Fruit fly (Drosophila melanogaster) whole organism, embryonic: ENCODE results near the gene Nmdar2.

ENCODE experiments used
- Aef1 ChIP-seq: fragments of 200-800 bp; sonication (Bioruptor generic); IDR thresholded peaks from 3 replicates; pipeline ENCODE4 v1.3.6; 2022; ENCODE audit warnings: missing biosample characterization, missing genetic modification characterization
- Bdp1 ChIP-seq: fragments of 200-800 bp; sonication (Bioruptor generic); optimal IDR thresholded peaks from 3 replicates; lab custom pipeline; 2016; ENCODE audit warnings: missing biosample characterization, missing genetic modification characterization
- C15 ChIP-seq: fragments of 200-800 bp; sonication (Bioruptor generic); IDR thresholded peaks from 3 replicates; pipeline ENCODE4 v1.3.6; 2022; ENCODE audit warnings: missing biosample characterization, missing genetic modification characterization
- CG13775 ChIP-seq: fragments of 200-800 bp; sonication (Bioruptor generic); optimal IDR thresholded peaks from 3 replicates; lab custom pipeline; 2017; ENCODE audit warnings: missing biosample characterization, mild to moderate bottlenecking, missing genetic modification characterization
- CG14050 ChIP-seq: fragments of 200-800 bp; sonication (Bioruptor generic); IDR thresholded peaks from 3 replicates; pipeline ENCODE4 v1.3.6; 2022; ENCODE audit warnings: missing biosample characterization, missing genetic modification characterization
- CG14441 ChIP-seq: fragments of 200-800 bp; sonication (Bioruptor generic); IDR thresholded peaks from 2 replicates; pipeline ENCODE4 v1.3.6; 2022; ENCODE audit warnings: missing biosample characterization, missing genetic modification characterization
- CG1602 ChIP-seq: fragments of 200-800 bp; sonication (Bioruptor generic); optimal IDR thresholded peaks from 3 replicates; lab custom pipeline; 2016; ENCODE audit warnings: missing biosample characterization, missing genetic modification characterization
- CG17385 ChIP-seq: fragments of 200-800 bp; sonication (Bioruptor generic); optimal IDR thresholded peaks from 3 replicates; lab custom pipeline; 2018; ENCODE audit warnings: missing biosample characterization, mild to moderate bottlenecking, missing genetic modification characterization
- CG18262 ChIP-seq: fragments of 200-800 bp; optimal IDR thresholded peaks from 3 replicates; lab custom pipeline; 2019; ENCODE audit warnings: missing biosample characterization, mild to moderate bottlenecking, missing genetic modification characterization, moderate library complexity
- CG4328 ChIP-seq: fragments of 200-800 bp; sonication (Bioruptor generic); optimal IDR thresholded peaks from 3 replicates; lab custom pipeline; 2017; ENCODE audit warnings: missing biosample characterization, missing genetic modification reagents, missing genetic modification characterization
- CG4360 ChIP-seq: fragments of 200-800 bp; sonication (Bioruptor generic); IDR thresholded peaks from 2 replicates; pipeline ENCODE4 v1.3.6; 2022; ENCODE audit warnings: missing biosample characterization, missing genetic modification characterization
- CG4707 ChIP-seq: fragments of 200-800 bp; sonication (Bioruptor generic); optimal IDR thresholded peaks from 2 replicates; lab custom pipeline; 2018; ENCODE audit warnings: missing biosample characterization, mild to moderate bottlenecking, missing genetic modification characterization, moderate library complexity
- CG6175 ChIP-seq: fragments of 200-800 bp; sonication (Bioruptor generic); IDR thresholded peaks from 3 replicates; pipeline ENCODE4 v1.3.6; 2022; ENCODE audit warnings: missing biosample characterization, missing genetic modification characterization
- CG6272 ChIP-seq: fragments of 200-800 bp; sonication (Bioruptor generic); IDR thresholded peaks from 2 replicates; pipeline ENCODE4 v1.3.6; 2022; ENCODE audit warnings: missing biosample characterization, missing genetic modification characterization
- CG8924 ChIP-seq: fragments of 200-800 bp; optimal IDR thresholded peaks from 3 replicates; lab custom pipeline; 2019; ENCODE audit warnings: missing biosample characterization, mild to moderate bottlenecking, missing genetic modification characterization, moderate library complexity
- CG8944 ChIP-seq: fragments of 200-800 bp; sonication (Bioruptor generic); optimal IDR thresholded peaks from 3 replicates; lab custom pipeline; 2016; ENCODE audit warnings: missing biosample characterization, missing genetic modification characterization
- CG9876 ChIP-seq: fragments of 200-800 bp; sonication (Bioruptor generic); optimal IDR thresholded peaks from 2 replicates; lab custom pipeline; 2016; ENCODE audit warnings: missing biosample characterization, missing genetic modification characterization
- Doc3 ChIP-seq: fragments of 200-800 bp; sonication (Bioruptor generic); IDR thresholded peaks from 3 replicates; pipeline ENCODE4 v1.3.6; 2022; ENCODE audit warnings: missing biosample characterization, missing genetic modification characterization; ENCODE audit not compliant: partially characterized antibody
- HHEX ChIP-seq: fragments of 200-800 bp; sonication (Bioruptor generic); optimal IDR thresholded peaks from 3 replicates; lab custom pipeline; 2017; ENCODE audit warnings: missing biosample characterization, mild to moderate bottlenecking, missing genetic modification characterization, missing genetic modification reagents
- HLH4C ChIP-seq: fragments of 200-800 bp; sonication (Bioruptor generic); IDR thresholded peaks from 3 replicates; pipeline ENCODE4 v1.3.6; 2022; ENCODE audit warnings: missing biosample characterization, missing genetic modification characterization; ENCODE audit not compliant: partially characterized antibody
- HmgZ ChIP-seq: fragments of 200-800 bp; sonication (Bioruptor generic); optimal IDR thresholded peaks from 2 replicates; lab custom pipeline; 2018; ENCODE audit warnings: missing biosample characterization, mild to moderate bottlenecking, missing genetic modification characterization
- Hr3 ChIP-seq: fragments of 200-800 bp; sonication (Bioruptor generic); optimal IDR thresholded peaks from 3 replicates; lab custom pipeline; 2016; ENCODE audit warnings: missing biosample characterization, missing genetic modification characterization
- Hsf ChIP-seq: fragments of 200-800 bp; sonication (Bioruptor generic); optimal IDR thresholded peaks from 3 replicates; lab custom pipeline; 2016; ENCODE audit warnings: missing biosample characterization, missing genetic modification characterization
- Lpt ChIP-seq: fragments of >200 bp; optimal IDR thresholded peaks from 2 replicates; lab custom pipeline; 2018; ENCODE audit warnings: missing biosample characterization, missing genetic modification characterization
- Oli ChIP-seq: fragments of 200-800 bp; sonication (Bioruptor generic); optimal IDR thresholded peaks from 2 replicates; lab custom pipeline; 2018; ENCODE audit warnings: missing biosample characterization, mild to moderate bottlenecking, missing genetic modification characterization, moderate library complexity
- Ptx1 ChIP-seq: fragments of 200-800 bp; sonication (Bioruptor generic); IDR thresholded peaks from 2 replicates; pipeline ENCODE4 v1.3.6; 2022; ENCODE audit warnings: missing biosample characterization, missing genetic modification characterization
- Sry-β ChIP-seq: fragments of 200-800 bp; sonication (Bioruptor generic); optimal IDR thresholded peaks from 2 replicates; lab custom pipeline; 2018; ENCODE audit warnings: missing biosample characterization, mild to moderate bottlenecking, missing genetic modification characterization, moderate library complexity
- Sry-δ ChIP-seq: fragments of 200-800 bp; sonication (Bioruptor generic); optimal IDR thresholded peaks from 2 replicates; lab custom pipeline; 2016; ENCODE audit warnings: missing biosample characterization, missing genetic modification characterization
- Ssrp ChIP-seq: fragments of 200-800 bp; sonication (Bioruptor generic); optimal IDR thresholded peaks from 2 replicates; lab custom pipeline; 2018; ENCODE audit warnings: missing biosample characterization, mild to moderate bottlenecking, missing genetic modification characterization, moderate library complexity
- Taf1 ChIP-seq: fragments of 200-800 bp; sonication (Bioruptor generic); IDR thresholded peaks from 2 replicates; pipeline ENCODE4 v1.3.6; 2022; ENCODE audit warnings: missing biosample characterization, missing genetic modification characterization
- Trl ChIP-seq, 3 experiments: fragments of >200 bp in 2 of 3; fragments of 200-800 bp in 1 of 3; sonication (Bioruptor generic) in 1 of 3; optimal IDR thresholded peaks; 2 replicates in 1 of 3; 3 replicates in 2 of 3; lab custom pipeline; 2016 to 2017; ENCODE audit warnings: missing biosample characterization in 1 of 3, missing genetic modification characterization in 1 of 3
- ab ChIP-seq: fragments of 200-800 bp; sonication (Bioruptor generic); optimal IDR thresholded peaks from 2 replicates; lab custom pipeline; 2016; ENCODE audit warnings: missing biosample characterization, missing genetic modification characterization
- al ChIP-seq: fragments of 200-800 bp; sonication (Bioruptor generic); IDR thresholded peaks from 2 replicates; pipeline ENCODE4 v1.3.6; 2022; ENCODE audit warnings: missing biosample characterization, missing genetic modification characterization
- amos ChIP-seq: fragments of 200-800 bp; sonication (Bioruptor generic); IDR thresholded peaks from 2 replicates; pipeline ENCODE4 v1.3.6; 2022; ENCODE audit warnings: missing biosample characterization, missing genetic modification characterization; ENCODE audit not compliant: partially characterized antibody
- bab2 ChIP-seq: fragments of 200-800 bp; sonication (Bioruptor generic); optimal IDR thresholded peaks from 2 replicates; lab custom pipeline; 2016; ENCODE audit warnings: missing biosample characterization, missing genetic modification characterization
- bowl ChIP-seq: fragments of 200-800 bp; sonication (Bioruptor generic); IDR thresholded peaks from 2 replicates; pipeline ENCODE4 v1.3.6; 2022; ENCODE audit warnings: missing biosample characterization, missing genetic modification characterization
- btn ChIP-seq: fragments of 200-800 bp; sonication (Bioruptor generic); optimal IDR thresholded peaks from 2 replicates; lab custom pipeline; 2016; ENCODE audit warnings: missing biosample characterization, missing genetic modification characterization
- cg ChIP-seq: fragments of 200-800 bp; sonication (Bioruptor generic); optimal IDR thresholded peaks from 3 replicates; lab custom pipeline; 2019; ENCODE audit warnings: missing biosample characterization, mild to moderate bottlenecking, missing genetic modification characterization, moderate library complexity
- chif ChIP-seq, 2 experiments: fragments of 200-800 bp; sonication (Bioruptor generic); optimal IDR thresholded peaks; 3 replicates each; lab custom pipeline; 2016; ENCODE audit warnings: missing biosample characterization in 2 of 2, missing genetic modification characterization in 2 of 2
- crc ChIP-seq: fragments of 200-800 bp; sonication (Bioruptor generic); optimal IDR thresholded peaks from 2 replicates; lab custom pipeline; 2016; ENCODE audit warnings: missing biosample characterization, missing genetic modification characterization
- grn ChIP-seq: fragments of 200-800 bp; sonication (Bioruptor generic); optimal IDR thresholded peaks from 3 replicates; lab custom pipeline; 2017; ENCODE audit warnings: missing biosample characterization, missing genetic modification characterization
- her ChIP-seq: fragments of 200-800 bp; sonication (Bioruptor generic); optimal IDR thresholded peaks from 2 replicates; lab custom pipeline; 2016; ENCODE audit warnings: missing biosample characterization, missing genetic modification characterization
- hkb ChIP-seq, 2 experiments: fragments of 200-800 bp in 1 of 2; fragments of >200 bp in 1 of 2; sonication (Bioruptor generic) in 1 of 2; IDR thresholded peaks in 1 of 2; optimal IDR thresholded peaks in 1 of 2; 2 replicates each; pipeline versions ENCODE4 v1.3.6 to Lab custom; 2017 to 2022; ENCODE audit warnings: missing biosample characterization in 1 of 2, missing genetic modification characterization in 1 of 2
- kay ChIP-seq: fragments of 200-800 bp; sonication (Bioruptor generic); optimal IDR thresholded peaks from 2 replicates; lab custom pipeline; 2016; ENCODE audit warnings: missing biosample characterization, missing genetic modification characterization
- klu ChIP-seq: fragments of 200-800 bp; sonication (Bioruptor generic); IDR thresholded peaks from 2 replicates; pipeline ENCODE4 v1.3.6; 2022; ENCODE audit warnings: missing biosample characterization, missing genetic modification characterization
- onecut ChIP-seq: fragments of 200-800 bp; sonication (Bioruptor generic); IDR thresholded peaks from 2 replicates; pipeline ENCODE4 v1.3.6; 2022; ENCODE audit warnings: missing biosample characterization, missing genetic modification characterization
- pnt ChIP-seq: fragments of 200-800 bp; sonication (Bioruptor generic); optimal IDR thresholded peaks from 3 replicates; lab custom pipeline; 2016; ENCODE audit warnings: missing biosample characterization, missing genetic modification characterization
- rib ChIP-seq: fragments of 200-800 bp; sonication (Bioruptor generic); IDR thresholded peaks from 2 replicates; pipeline ENCODE4 v1.3.6; 2022; ENCODE audit warnings: missing biosample characterization, missing genetic modification characterization
- schlank ChIP-seq: fragments of 200-800 bp; sonication (Bioruptor generic); optimal IDR thresholded peaks from 2 replicates; lab custom pipeline; 2018; ENCODE audit warnings: missing biosample characterization, mild to moderate bottlenecking, missing genetic modification characterization
- stwl ChIP-seq: fragments of 200-800 bp; sonication (Bioruptor generic); optimal IDR thresholded peaks from 3 replicates; lab custom pipeline; 2018; ENCODE audit warnings: missing biosample characterization, mild to moderate bottlenecking, missing genetic modification characterization, moderate library complexity
- zen2 ChIP-seq: fragments of 200-800 bp; sonication (Bioruptor generic); IDR thresholded peaks from 3 replicates; pipeline ENCODE4 v1.3.6; 2022; ENCODE audit warnings: missing biosample characterization, missing genetic modification characterization; ENCODE audit not compliant: partially characterized antibody

Nmdar2 gene

dm6 chrX:1476848-1477247 is 30.8 kb downstream of the Nmdar2 start, which contains the start of the genes Rab27 and mei-38 (continued):
- TF ChIP-seq stwl: peak; percentile 23
- TF ChIP-seq pnt (GFP tag; lab: Kevin White, UChicago): no peak
- no peak for TF ChIP-seq schlank (tag; lab: Kevin White, UChicago)
- no peak for TF ChIP-seq ab
- no peak for TF ChIP-seq CG17385 (GFP tag; lab: Kevin White, UChicago)
- no peak for TF ChIP-seq grn (GFP tag; lab: Kevin White, UChicago)
- no peak for TF ChIP-seq CG4328 (GFP tag; lab: Kevin White, UChicago)
- no peak for TF ChIP-seq al (GFP tag; lab: Robert Waterston, UW)
- TF ChIP-seq CG4360 (GFP tag; lab: Robert Waterston, UW): no peak
- no peak for TF ChIP-seq kay (GFP tag; lab: Kevin White, UChicago)
- no peak for TF ChIP-seq CG14050 (GFP tag; lab: Robert Waterston, UW)
- no peak for TF ChIP-seq CG8924 (tag; lab: Kevin White, UChicago)
- 0 out of 2 replicates have a peak, but pooled peaks have one; percentile 11 for TF ChIP-seq Ptx1 (GFP tag; lab: Robert Waterston, UW)
- peak; percentile 82 for TF ChIP-seq amos
- TF ChIP-seq Hr3 (GFP tag; lab: Kevin White, UChicago): no peak
- no peak for TF ChIP-seq Hsf (GFP tag; lab: Kevin White, UChicago)
- peak; percentile 3 for TF ChIP-seq bab2
- no peak for TF ChIP-seq CG4707
- peak; percentile 54 for TF ChIP-seq her (GFP tag; lab: Kevin White, UChicago)
- no peak for TF ChIP-seq CG1602 (GFP tag; lab: Kevin White, UChicago)
- TF ChIP-seq HLH4C: peak; percentile 62; the same call in 2 of the 3 replicates
- no peak for TF ChIP-seq Taf1 (GFP tag; lab: Robert Waterston, UW)
- peak; percentile 57; the same call in 1 of the 3 replicates for TF ChIP-seq zen2 (GFP tag; lab: Robert Waterston, UW)
- no peak for TF ChIP-seq Aef1 (GFP tag; lab: Robert Waterston, UW)
- TF ChIP-seq HmgZ: peak; percentile 33
- TF ChIP-seq bowl (GFP tag; lab: Robert Waterston, UW): no peak
- no peak for TF ChIP-seq onecut
- no peak for TF ChIP-seq Lpt
- peak; percentile 76 for TF ChIP-seq Sry-δ
- TF ChIP-seq cg: no peak
- no peak for TF ChIP-seq hkb (optimal IDR thresholded peaks at IDR 0.05; lab: Kevin White, UChicago)
- TF ChIP-seq hkb (GFP tag; IDR thresholded peaks at IDR 0.05; lab: Robert Waterston, UW): no peak
- TF ChIP-seq rib (GFP tag; lab: Robert Waterston, UW): no peak
- TF ChIP-seq CG14441 (GFP tag; lab: Robert Waterston, UW): no peak
- TF ChIP-seq Ssrp (tag; lab: Kevin White, UChicago): no peak
- TF ChIP-seq CG8944 (GFP tag; lab: Kevin White, UChicago): no peak
- no peak for TF ChIP-seq HHEX
- TF ChIP-seq klu (GFP tag; lab: Robert Waterston, UW): no peak
- TF ChIP-seq CG13775 (GFP tag; lab: Kevin White, UChicago): no peak
- TF ChIP-seq CG18262: no peak
- TF ChIP-seq CG6175: no peak
- peak; percentile 22 for TF ChIP-seq Bdp1 (GFP tag; lab: Kevin White, UChicago)
- TF ChIP-seq Oli (tag; lab: Kevin White, UChicago): no peak
- TF ChIP-seq Sry-β (GFP tag; lab: Kevin White, UChicago): no peak
- TF ChIP-seq crc (GFP tag; lab: Kevin White, UChicago): no peak
- TF ChIP-seq chif (GFP tag; optimal IDR thresholded peaks at IDR 0.05; lab: Kevin White, UChicago): no peak
- no peak for TF ChIP-seq C15 (GFP tag; lab: Robert Waterston, UW)
- no peak for TF ChIP-seq btn (GFP tag; lab: Kevin White, UChicago)
- TF ChIP-seq CG9876 (GFP tag; lab: Kevin White, UChicago): no peak
- 0 out of 3 replicates have a peak, but pooled peaks have one; percentile 35 for TF ChIP-seq Doc3 (GFP tag; lab: Robert Waterston, UW)
- TF ChIP-seq Trl (optimal IDR thresholded peaks at IDR 0.05; lab: Kevin White, UChicago): no peak
- TF ChIP-seq Trl (GFP tag; optimal IDR thresholded peaks at IDR 0.05; lab: Kevin White, UChicago): no peak
- TF ChIP-seq CG6272 (GFP tag; lab: Robert Waterston, UW): no peak
